Comparison of ENCODE assay signal across 6 worm cellular contexts in the genomic region with DNA sequence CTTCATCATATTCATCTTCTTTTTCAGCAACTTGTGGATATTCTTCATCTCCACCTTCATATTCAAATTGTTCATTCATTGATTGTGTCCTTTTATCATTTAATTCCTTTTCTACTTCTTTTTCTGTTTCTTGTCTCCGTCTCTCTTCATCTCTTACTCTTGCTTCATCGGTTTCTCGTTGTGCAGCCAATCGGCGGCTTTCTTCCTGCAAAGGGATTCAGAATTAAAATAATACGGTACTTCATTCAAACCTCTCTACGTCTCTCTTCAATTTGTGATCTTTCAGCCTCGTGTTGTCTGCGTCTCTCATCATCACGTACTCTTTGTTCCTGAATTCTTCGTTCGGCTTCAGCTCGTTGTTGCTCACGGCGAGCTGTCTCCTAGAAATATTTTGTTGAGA.
TF ChIP-seq lines count a peak whose summit lies in the region.

No protein-coding gene starts in this region.

TF ChIP-seq in whole organism, L1 larva, 84 proteins besides CTCF, POLR2A, EP300 and RAD21:
- TF ChIP-seq ztf-4 (tag; optimal IDR thresholded peaks at IDR 0.05; lab: Kevin White, UChicago) = no peak
- TF ChIP-seq lsy-2 (tag; optimal IDR thresholded peaks at IDR 0.05; lab: Kevin White, UChicago) = peak in 1 of 2 experiments; percentile 53
- peak; percentile 46 for TF ChIP-seq nhr-85 (tag; lab: Kevin White, UChicago)
- TF ChIP-seq blmp-1 (tag; optimal IDR thresholded peaks at IDR 0.05; lab: Kevin White, UChicago) = peak; percentile 29

TF ChIP-seq in whole organism, L3 larva, 47 proteins besides CTCF, POLR2A, EP300 and RAD21:
- TF ChIP-seq sea-2 (GFP tag; optimal IDR thresholded peaks at IDR 0.05; lab: Kevin White, UChicago) (no peak), nfya-1 (tag; optimal IDR thresholded peaks at IDR 0.05; lab: Kevin White, UChicago; ENCODE audit: insufficient read depth) (peak; percentile 87)

TF ChIP-seq in whole organism, L4 larva, 104 proteins besides CTCF, POLR2A, EP300 and RAD21:
- TF ChIP-seq nhr-28 (tag; optimal IDR thresholded peaks at IDR 0.05; lab: Kevin White, UChicago) = peak; percentile 15
- TF ChIP-seq lin-39 (tag; optimal IDR thresholded peaks at IDR 0.05; lab: Kevin White, UChicago) = no peak
- TF ChIP-seq rbr-2 (tag; optimal IDR thresholded peaks at IDR 0.05; lab: Kevin White, UChicago) = no peak
- peak in 1 of 2 experiments; percentile 87 for TF ChIP-seq unc-62 (GFP tag; optimal IDR thresholded peaks at IDR 0.05 in 1 of 2; lab: Kevin White, UChicago)
- no peak for TF ChIP-seq unc-62 (tag; optimal IDR thresholded peaks at IDR 0.05; lab: Kevin White, UChicago)
- TF ChIP-seq php-3 (GFP tag; IDR thresholded peaks at IDR 0.05; lab: Robert Waterston, UW) = no peak
- TF ChIP-seq lsy-2 (tag; optimal IDR thresholded peaks at IDR 0.05; lab: Kevin White, UChicago) = peak in 1 of 2 experiments; percentile 28
- no peak for TF ChIP-seq mdl-1 (tag; optimal IDR thresholded peaks at IDR 0.05; lab: Kevin White, UChicago)
- TF ChIP-seq Y105C5A.15 (GFP tag; IDR thresholded peaks at IDR 0.05; lab: Robert Waterston, UW) = no peak

TF ChIP-seq in whole organism, late embryonic, 69 proteins besides CTCF, POLR2A, EP300 and RAD21:
- TF ChIP-seq ceh-22 (tag; optimal IDR thresholded peaks at IDR 0.05; lab: Kevin White, UChicago) (no peak), nfya-1 (tag; optimal IDR thresholded peaks at IDR 0.05; lab: Kevin White, UChicago) (peak; percentile 80), ceh-45 (GFP tag; IDR thresholded peaks at IDR 0.05; lab: Robert Waterston, UW) (no peak), lim-6 (tag; optimal IDR thresholded peaks at IDR 0.05; lab: Kevin White, UChicago) (no peak)

TF ChIP-seq in whole organism, mixed stage, embryonic, 35 proteins besides CTCF, POLR2A, EP300 and RAD21:
- TF ChIP-seq M03D4.4 (tag; optimal IDR thresholded peaks at IDR 0.05; lab: Kevin White, UChicago) (no peak), ceh-83 (GFP tag; optimal IDR thresholded peaks at IDR 0.05; lab: Kevin White, UChicago) (no peak), blmp-1 (tag; optimal IDR thresholded peaks at IDR 0.05; lab: Kevin White, UChicago) (no peak), lsy-2 (tag; optimal IDR thresholded peaks at IDR 0.05; lab: Kevin White, UChicago) (peak; percentile 41), mab-5 (tag; optimal IDR thresholded peaks at IDR 0.05; lab: Kevin White, UChicago) (no peak), bed-3 (GFP tag; optimal IDR thresholded peaks at IDR 0.05; lab: Kevin White, UChicago) (no peak)
TF ChIP-seq in whole organism, mixed stage, embryonic: peak in this region for 1.

TF ChIP-seq in whole organism, young adult, 124 proteins besides CTCF, POLR2A, EP300 and RAD21:
- no peak for TF ChIP-seq akir-1 (GFP tag; optimal IDR thresholded peaks at IDR 0.05; lab: Kevin White, UChicago)
- peak; percentile 42; the same call in 1 of the 2 replicates for TF ChIP-seq hmg-1.2 (GFP tag; IDR thresholded peaks at IDR 0.05; lab: Robert Waterston, UW)
TF ChIP-seq in whole organism, young adult: peak in this region for 1.
